Worm (Caenorhabditis elegans) whole organism, young adult: Measurements from ENCODE around the gene Y59E9AL.36.

ENCODE experiments used
- F57C9.4 ChIP-seq: sonication (generic microtip); optimal IDR thresholded peaks from 2 replicates; lab custom pipeline; 2017; ENCODE audit warnings: mild to moderate bottlenecking, missing genetic modification characterization, missing compliant biosample characterization
- athp-1 ChIP-seq: sonication (generic microtip); optimal IDR thresholded peaks from 2 replicates; lab custom pipeline; 2017; ENCODE audit warnings: mild to moderate bottlenecking, missing genetic modification characterization, missing compliant biosample characterization
- egrh-3 ChIP-seq: fragments of 200-800 bp; sonication (Bioruptor generic); IDR thresholded peaks from 2 replicates; pipeline ENCODE4 v1.3.6; 2022; ENCODE audit warnings: missing genetic modification reagents, missing genetic modification characterization, missing compliant biosample characterization
- lin-26 ChIP-seq: fragments of 200-800 bp; sonication (Bioruptor generic); IDR thresholded peaks from 2 replicates; pipeline ENCODE4 v1.3.6; 2022; ENCODE audit warnings: missing genetic modification reagents, missing genetic modification characterization, missing compliant biosample characterization
- madf-10 ChIP-seq: sonication (generic microtip); optimal IDR thresholded peaks from 2 replicates; lab custom pipeline; 2016; ENCODE audit warnings: mild to moderate bottlenecking, missing genetic modification characterization, missing compliant biosample characterization
- nhr-90 ChIP-seq: sonication (generic microtip); optimal IDR thresholded peaks from 2 replicates; lab custom pipeline; 2016; ENCODE audit warnings: missing genotype, mild to moderate bottlenecking, missing genetic modification characterization, missing compliant biosample characterization
- pha-4 ChIP-seq: fragments of 150-350 bp; sonication (generic microtip); optimal IDR thresholded peaks from 2 replicates; lab custom pipeline; 2014; ENCODE audit warnings: missing biosample characterization, missing genetic modification reagents, missing genetic modification characterization
- snpc-4 ChIP-seq, 5 experiments: fragments of 150-350 bp in 1 of 5; sonication (generic microtip) in 4 of 5; optimal IDR thresholded peaks; 2 replicates each; lab custom pipeline; 2014 to 2018; ENCODE audit warnings: missing genetic modification characterization in 5 of 5, missing biosample characterization in 3 of 5, antibody characterized with exemption in 2 of 5, mild to moderate bottlenecking in 2 of 5, missing compliant biosample characterization in 2 of 5, missing genotype in 2 of 5, moderate library complexity in 2 of 5, missing genetic modification reagents in 1 of 5
- unc-62 ChIP-seq: fragments of 150-350 bp; optimal IDR thresholded peaks from 2 replicates; lab custom pipeline; 2014; ENCODE audit warnings: missing biosample characterization, missing genetic modification reagents, missing genetic modification characterization
- ztf-26 ChIP-seq: sonication (generic microtip); optimal IDR thresholded peaks from 2 replicates; lab custom pipeline; 2017; ENCODE audit warnings: missing genetic modification characterization, missing compliant biosample characterization

DNA sequence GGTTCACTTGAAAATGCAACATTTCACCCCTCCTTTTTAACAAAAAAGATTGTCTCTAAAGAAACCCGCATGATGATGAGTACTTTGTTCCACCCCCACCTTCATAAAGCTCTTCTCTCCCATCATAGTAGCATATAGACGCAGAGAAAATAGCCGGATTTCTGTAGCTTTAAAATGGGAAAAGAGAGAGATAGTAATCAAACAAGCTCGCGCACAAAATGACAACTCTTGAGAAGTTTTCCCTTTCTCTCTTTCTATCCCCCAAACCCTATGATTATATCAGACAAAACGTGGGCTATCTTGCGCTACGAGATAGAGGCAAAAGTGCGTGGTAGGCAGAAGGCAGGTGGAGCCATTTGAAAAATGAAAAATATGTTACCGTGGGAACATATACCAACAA lies 6.7 kb downstream of the Y59E9AL.36 start:
- no peak for TF ChIP-seq athp-1 (tag; lab: Kevin White, UChicago)
- no peak for TF ChIP-seq egrh-3 (GFP tag; lab: Robert Waterston, UW)
- no peak for TF ChIP-seq lin-26
- TF ChIP-seq madf-10 (tag; lab: Kevin White, UChicago) = no peak
- no peak for TF ChIP-seq snpc-4 (GFP tag; optimal IDR thresholded peaks at IDR 0.05; lab: Kevin White, UChicago)
- TF ChIP-seq snpc-4 (tag; optimal IDR thresholded peaks at IDR 0.05; lab: Kevin White, UChicago) = no peak
- no peak for TF ChIP-seq F57C9.4
- no peak for TF ChIP-seq nhr-90 (tag; lab: Kevin White, UChicago)
- TF ChIP-seq unc-62 = no peak
- no peak for TF ChIP-seq ztf-26 (tag; lab: Kevin White, UChicago)
- no peak for TF ChIP-seq pha-4 (tag; lab: Kevin White, UChicago)
